Fruit fly (Drosophila melanogaster) whole organism, embryonic: Measurements from ENCODE around the gene CG46335.

ENCODE experiments used
- Asciz ChIP-seq: fragments of 200-800 bp; sonication (Bioruptor generic); optimal IDR thresholded peaks from 2 replicates; lab custom pipeline; 2017; ENCODE audit warnings: missing biosample characterization, mild to moderate bottlenecking, missing genetic modification characterization, missing genetic modification reagents
- B-H2 ChIP-seq: fragments of 200-800 bp; sonication (Bioruptor generic); optimal IDR thresholded peaks from 2 replicates; lab custom pipeline; 2018; ENCODE audit warnings: missing biosample characterization, mild to moderate bottlenecking, missing genetic modification characterization
- BtbVII ChIP-seq: fragments of 200-800 bp; sonication (Bioruptor generic); optimal IDR thresholded peaks from 3 replicates; lab custom pipeline; 2017; ENCODE audit warnings: missing biosample characterization, mild to moderate bottlenecking, missing genetic modification characterization
- CG10209 ChIP-seq: fragments of 200-800 bp; sonication (Bioruptor generic); optimal IDR thresholded peaks from 3 replicates; lab custom pipeline; 2017; ENCODE audit warnings: missing biosample characterization, mild to moderate bottlenecking, missing genetic modification characterization, missing genetic modification reagents
- CG10431 ChIP-seq: fragments of 200-800 bp; sonication (Bioruptor generic); optimal IDR thresholded peaks from 3 replicates; lab custom pipeline; 2018; ENCODE audit warnings: missing biosample characterization, mild to moderate bottlenecking, missing genetic modification characterization
- CG10565 ChIP-seq: fragments of 200-800 bp; sonication (Bioruptor generic); optimal IDR thresholded peaks from 3 replicates; lab custom pipeline; 2016; ENCODE audit warnings: missing biosample characterization, mild to moderate bottlenecking, missing genetic modification characterization
- CG11696 ChIP-seq: fragments of 200-800 bp; sonication (Bioruptor generic); IDR thresholded peaks from 2 replicates; pipeline ENCODE4 v1.3.6; 2022; ENCODE audit warnings: missing biosample characterization, missing genetic modification characterization
- CG12155 ChIP-seq: fragments of 200-800 bp; sonication (Bioruptor generic); optimal IDR thresholded peaks from 3 replicates; lab custom pipeline; 2016; ENCODE audit warnings: missing biosample characterization, missing genetic modification characterization
- CG12942 ChIP-seq: fragments of 200-800 bp; sonication (Bioruptor generic); optimal IDR thresholded peaks from 3 replicates; lab custom pipeline; 2016; ENCODE audit warnings: missing biosample characterization, missing genetic modification characterization
- CG14441 ChIP-seq: fragments of 200-800 bp; sonication (Bioruptor generic); IDR thresholded peaks from 2 replicates; pipeline ENCODE4 v1.3.6; 2022; ENCODE audit warnings: missing biosample characterization, missing genetic modification characterization
- CG15011 ChIP-seq: fragments of 200-800 bp; sonication (Bioruptor generic); optimal IDR thresholded peaks from 3 replicates; lab custom pipeline; 2018; ENCODE audit warnings: missing biosample characterization, mild to moderate bottlenecking, missing genetic modification characterization
- CG15479 ChIP-seq: fragments of 200-800 bp; sonication (Bioruptor generic); optimal IDR thresholded peaks from 3 replicates; lab custom pipeline; 2019; ENCODE audit warnings: missing biosample characterization, mild to moderate bottlenecking, missing genetic modification characterization, moderate library complexity
- CG17186 ChIP-seq: fragments of 200-800 bp; sonication (Bioruptor generic); optimal IDR thresholded peaks from 3 replicates; lab custom pipeline; 2017; ENCODE audit warnings: missing biosample characterization, missing genetic modification reagents, missing genetic modification characterization
- CG2120 ChIP-seq: fragments of 200-800 bp; sonication (Bioruptor generic); optimal IDR thresholded peaks from 3 replicates; lab custom pipeline; 2016; ENCODE audit warnings: missing biosample characterization, missing genetic modification characterization
- CG4424 ChIP-seq: fragments of 200-800 bp; sonication (Bioruptor generic); optimal IDR thresholded peaks from 3 replicates; lab custom pipeline; 2016; ENCODE audit warnings: missing biosample characterization, missing genetic modification characterization
- CG5180 ChIP-seq: fragments of 200-800 bp; sonication (Bioruptor generic); optimal IDR thresholded peaks from 3 replicates; lab custom pipeline; 2017; ENCODE audit warnings: missing biosample characterization, missing genetic modification characterization, mild to moderate bottlenecking, moderate library complexity, missing genetic modification reagents
- CG5245 ChIP-seq: fragments of 200-800 bp; sonication (Bioruptor generic); optimal IDR thresholded peaks from 3 replicates; lab custom pipeline; 2016; ENCODE audit warnings: missing biosample characterization, missing genetic modification characterization
- CG6654 ChIP-seq: fragments of 200-800 bp; sonication (Bioruptor generic); optimal IDR thresholded peaks from 2 replicates; lab custom pipeline; 2017; ENCODE audit warnings: missing biosample characterization, mild to moderate bottlenecking, missing genetic modification characterization
- CG9437 ChIP-seq: fragments of 200-800 bp; sonication (Bioruptor generic); optimal IDR thresholded peaks from 2 replicates; lab custom pipeline; 2018; ENCODE audit warnings: missing biosample characterization, mild to moderate bottlenecking, missing genetic modification characterization
- D19B ChIP-seq: fragments of 200-800 bp; sonication (Bioruptor generic); optimal IDR thresholded peaks from 2 replicates; lab custom pipeline; 2017; ENCODE audit warnings: missing biosample characterization, mild to moderate bottlenecking, missing genetic modification characterization
- Elba2 ChIP-seq: fragments of 200-800 bp; sonication (Bioruptor generic); optimal IDR thresholded peaks from 3 replicates; lab custom pipeline; 2016; ENCODE audit warnings: missing biosample characterization, missing genetic modification characterization
- HHEX ChIP-seq: fragments of 200-800 bp; sonication (Bioruptor generic); optimal IDR thresholded peaks from 3 replicates; lab custom pipeline; 2017; ENCODE audit warnings: missing biosample characterization, mild to moderate bottlenecking, missing genetic modification characterization, missing genetic modification reagents
- HLH4C ChIP-seq: fragments of 200-800 bp; sonication (Bioruptor generic); IDR thresholded peaks from 3 replicates; pipeline ENCODE4 v1.3.6; 2022; ENCODE audit warnings: missing biosample characterization, missing genetic modification characterization; ENCODE audit not compliant: partially characterized antibody
- Jarid2 ChIP-seq: fragments of 200-800 bp; sonication (Bioruptor generic); optimal IDR thresholded peaks from 3 replicates; lab custom pipeline; 2017; ENCODE audit warnings: mild to moderate bottlenecking, missing biosample characterization, missing genetic modification reagents, missing genetic modification characterization
- NC2α ChIP-seq: fragments of 200-800 bp; sonication (Bioruptor generic); optimal IDR thresholded peaks from 2 replicates; lab custom pipeline; 2016; ENCODE audit warnings: missing biosample characterization, missing genetic modification characterization
- Nf-YA ChIP-seq: fragments of 200-800 bp; sonication (Bioruptor generic); IDR thresholded peaks from 2 replicates; pipeline ENCODE4 v1.3.6; 2022; ENCODE audit warnings: missing biosample characterization, missing genetic modification characterization
- bcd ChIP-seq: fragments of 200-800 bp; sonication (Bioruptor generic); optimal IDR thresholded peaks from 2 replicates; lab custom pipeline; 2017; ENCODE audit warnings: missing biosample characterization, mild to moderate bottlenecking, missing genetic modification characterization
- dysf ChIP-seq: fragments of 200-800 bp; sonication (Bioruptor generic); IDR thresholded peaks from 3 replicates; pipeline ENCODE4 v1.3.6; 2022; ENCODE audit warnings: missing biosample characterization, missing genetic modification characterization
- gcm2 ChIP-seq: fragments of 200-800 bp; sonication (Bioruptor generic); optimal IDR thresholded peaks from 2 replicates; lab custom pipeline; 2016; ENCODE audit warnings: missing biosample characterization, missing genetic modification characterization
- gem ChIP-seq: fragments of 200-800 bp; sonication (Bioruptor generic); optimal IDR thresholded peaks from 2 replicates; lab custom pipeline; 2019; ENCODE audit warnings: missing biosample characterization, mild to moderate bottlenecking, missing genetic modification characterization, moderate library complexity
- grau ChIP-seq: fragments of 200-800 bp; optimal IDR thresholded peaks from 3 replicates; lab custom pipeline; 2019; ENCODE audit warnings: missing biosample characterization, mild to moderate bottlenecking, missing genetic modification characterization, moderate library complexity
- hkb ChIP-seq, 2 experiments: fragments of 200-800 bp in 1 of 2; fragments of >200 bp in 1 of 2; sonication (Bioruptor generic) in 1 of 2; IDR thresholded peaks in 1 of 2; optimal IDR thresholded peaks in 1 of 2; 2 replicates each; pipeline versions ENCODE4 v1.3.6 to Lab custom; 2017 to 2022; ENCODE audit warnings: missing biosample characterization in 1 of 2, missing genetic modification characterization in 1 of 2
- klu ChIP-seq: fragments of 200-800 bp; sonication (Bioruptor generic); IDR thresholded peaks from 2 replicates; pipeline ENCODE4 v1.3.6; 2022; ENCODE audit warnings: missing biosample characterization, missing genetic modification characterization
- lab ChIP-seq: fragments of 200-800 bp; sonication (Bioruptor generic); optimal IDR thresholded peaks from 3 replicates; lab custom pipeline; 2017; ENCODE audit warnings: missing biosample characterization, missing genetic modification characterization, mild to moderate bottlenecking, moderate library complexity, missing genetic modification reagents
- nmo ChIP-seq: fragments of 200-800 bp; sonication (Bioruptor generic); optimal IDR thresholded peaks from 2 replicates; lab custom pipeline; 2018; ENCODE audit warnings: missing biosample characterization, mild to moderate bottlenecking, missing genetic modification characterization, moderate library complexity
- nom ChIP-seq: fragments of 200-800 bp; sonication (Bioruptor generic); optimal IDR thresholded peaks from 2 replicates; lab custom pipeline; 2017; ENCODE audit warnings: missing biosample characterization, missing genetic modification characterization, mild to moderate bottlenecking, moderate library complexity, missing genetic modification reagents
- oc ChIP-seq: fragments of 200-800 bp; sonication (Bioruptor generic); optimal IDR thresholded peaks from 2 replicates; lab custom pipeline; 2018; ENCODE audit warnings: missing biosample characterization, mild to moderate bottlenecking, missing genetic modification characterization, moderate library complexity
- org-1 ChIP-seq: fragments of 200-800 bp; sonication (Bioruptor generic); optimal IDR thresholded peaks from 2 replicates; lab custom pipeline; 2017; ENCODE audit warnings: missing biosample characterization, missing genetic modification characterization
- p53 ChIP-seq: fragments of 200-800 bp; sonication (Bioruptor generic); optimal IDR thresholded peaks from 2 replicates; lab custom pipeline; 2016; ENCODE audit warnings: missing biosample characterization, missing genetic modification characterization
- phol ChIP-seq: fragments of 200-800 bp; sonication (Bioruptor generic); optimal IDR thresholded peaks from 3 replicates; lab custom pipeline; 2018; ENCODE audit warnings: missing biosample characterization, mild to moderate bottlenecking, missing genetic modification characterization, moderate library complexity
- shn ChIP-seq: fragments of 200-800 bp; sonication (Bioruptor generic); optimal IDR thresholded peaks from 3 replicates; lab custom pipeline; 2016; ENCODE audit warnings: missing biosample characterization, missing genetic modification characterization
- so ChIP-seq: fragments of 200-800 bp; sonication (Bioruptor generic); IDR thresholded peaks from 3 replicates; pipeline ENCODE4 v1.3.6; 2022; ENCODE audit warnings: missing biosample characterization, missing genetic modification characterization
- sob ChIP-seq: fragments of 200-800 bp; sonication (Bioruptor generic); IDR thresholded peaks from 2 replicates; pipeline ENCODE4 v1.3.6; 2022; ENCODE audit warnings: missing biosample characterization, missing genetic modification characterization
- twi ChIP-seq: fragments of 200-800 bp; optimal IDR thresholded peaks from 2 replicates; lab custom pipeline; 2019; ENCODE audit warnings: missing biosample characterization, mild to moderate bottlenecking, missing genetic modification characterization, moderate library complexity
- wor ChIP-seq: fragments of 200-800 bp; sonication (Bioruptor generic); IDR thresholded peaks from 2 replicates; pipeline ENCODE4 v1.3.6; 2022; ENCODE audit warnings: missing biosample characterization, missing genetic modification characterization
- zen ChIP-seq: fragments of 200-800 bp; sonication (Bioruptor generic); optimal IDR thresholded peaks from 3 replicates; lab custom pipeline; 2018; ENCODE audit warnings: missing biosample characterization, mild to moderate bottlenecking, missing genetic modification characterization, moderate library complexity
- zf30C ChIP-seq: fragments of 200-800 bp; sonication (Bioruptor generic); optimal IDR thresholded peaks from 3 replicates; lab custom pipeline; 2018; ENCODE audit warnings: missing biosample characterization, mild to moderate bottlenecking, missing genetic modification characterization

The CG46335 gene

dm6 chr3R:27413214-27413613 is 44.7 kb upstream of the CG46335 start (continued):
- TF ChIP-seq CG5180 (GFP tag; lab: Kevin White, UChicago) (no peak), B-H2 (GFP tag; lab: Kevin White, UChicago) (no peak), grau (peak; percentile 21), CG15479 (GFP tag; lab: Kevin White, UChicago) (no peak)
- TF ChIP-seq, all 482 proteins: peak for 48

- TF ChIP-seq lab (GFP tag; lab: Kevin White, UChicago) (no peak), Nf-YA (GFP tag; lab: Robert Waterston, UW) (no peak), gem (tag; lab: Kevin White, UChicago) (peak; percentile 2), dysf (GFP tag; lab: Robert Waterston, UW) (no peak), CG4424 (GFP tag; lab: Kevin White, UChicago) (no peak), phol (tag; lab: Kevin White, UChicago) (no peak), CG6654 (GFP tag; lab: Kevin White, UChicago) (no peak), twi (tag; lab: Kevin White, UChicago) (peak; percentile 53), CG2120 (no peak)
Observed at dm6 chr3R:27408683-27409082, 40.2 kb upstream of the CG46335 start.

- peak; percentile 90 for TF ChIP-seq sob (GFP tag; lab: Robert Waterston, UW)
- TF ChIP-seq oc (tag; lab: Kevin White, UChicago), result no peak
- peak; percentile 69 for TF ChIP-seq nmo
- TF ChIP-seq shn (GFP tag; lab: Kevin White, UChicago), result peak; percentile 57
- no peak for TF ChIP-seq HLH4C (GFP tag; lab: Robert Waterston, UW)
- no peak for TF ChIP-seq NC2α (GFP tag; lab: Kevin White, UChicago)
- no peak for TF ChIP-seq Jarid2 (GFP tag; lab: Kevin White, UChicago)
- peak; percentile 23 for TF ChIP-seq CG12942 (GFP tag; lab: Kevin White, UChicago)
- peak; percentile 8 for TF ChIP-seq zen (tag; lab: Kevin White, UChicago)
- TF ChIP-seq Asciz (GFP tag; lab: Kevin White, UChicago), result peak; percentile 30
- TF ChIP-seq bcd (GFP tag; lab: Kevin White, UChicago), result peak; percentile 77
- TF ChIP-seq D19B (GFP tag; lab: Kevin White, UChicago), result peak; percentile 64
- peak; percentile 60 for TF ChIP-seq CG12155 (GFP tag; lab: Kevin White, UChicago)
- TF ChIP-seq CG10431 (GFP tag; lab: Kevin White, UChicago), result no peak
- TF ChIP-seq HHEX (GFP tag; lab: Kevin White, UChicago), result peak; percentile 71
- TF ChIP-seq hkb (optimal IDR thresholded peaks at IDR 0.05; lab: Kevin White, UChicago), result no peak
- peak; percentile 80 for TF ChIP-seq hkb (GFP tag; IDR thresholded peaks at IDR 0.05; lab: Robert Waterston, UW)
- TF ChIP-seq gcm2, result peak; percentile 4
- TF ChIP-seq CG17186 (GFP tag; lab: Kevin White, UChicago), result no peak
- TF ChIP-seq org-1, result peak; percentile 49
- peak; percentile 27; the same call in 1 of the 3 replicates for TF ChIP-seq so (GFP tag; lab: Robert Waterston, UW)
- TF ChIP-seq CG9437, result peak; percentile 8
- TF ChIP-seq CG15011 (GFP tag; lab: Kevin White, UChicago), result peak; percentile 23
- TF ChIP-seq CG10565, result no peak
- peak; percentile 81 for TF ChIP-seq klu (GFP tag; lab: Robert Waterston, UW)
- TF ChIP-seq zf30C, result no peak
- TF ChIP-seq CG5245 (GFP tag; lab: Kevin White, UChicago), result peak; percentile 10
- TF ChIP-seq wor (GFP tag; lab: Robert Waterston, UW), result peak; percentile 43
- TF ChIP-seq Elba2 (GFP tag; lab: Kevin White, UChicago), result no peak
- no peak for TF ChIP-seq p53 (GFP tag; lab: Kevin White, UChicago)
- peak; percentile 62 for TF ChIP-seq CG10209
- peak; percentile 87 for TF ChIP-seq CG14441 (GFP tag; lab: Robert Waterston, UW)
- peak; percentile 52; the same call in 1 of the 2 replicates for TF ChIP-seq CG11696
- TF ChIP-seq BtbVII (GFP tag; lab: Kevin White, UChicago), result peak; percentile 51
- no peak for TF ChIP-seq nom
Observed at dm6 chr3R:27407049-27407448, 38.5 kb upstream of the CG46335 start.
